Worm (Caenorhabditis elegans): ENCODE measurements around the gene srd-29.
A peak's percentile ranks its signal among the peaks of the same experiment; 100 is the strongest.

The srd-29 gene

DNA sequence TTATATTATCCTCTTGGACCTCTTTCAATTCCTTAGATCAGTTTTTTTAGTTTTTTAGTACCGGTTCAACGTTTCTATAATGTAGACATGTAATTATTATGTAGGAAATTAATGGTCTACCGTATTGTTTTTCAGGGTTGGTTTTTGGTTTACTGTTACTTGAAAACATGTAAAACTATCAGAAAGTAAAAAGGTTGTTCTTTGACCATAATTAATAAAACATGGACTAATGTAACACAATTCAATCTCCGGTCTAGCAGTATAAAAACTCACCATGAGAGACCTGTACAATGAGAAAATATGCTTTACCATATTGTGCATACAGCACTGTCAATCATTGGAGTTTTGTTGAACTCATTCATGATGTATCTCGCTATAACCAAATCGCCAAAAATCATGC, at the start of gene srd-29:
TSS of gene srd-29 (plus strand) at position 301 of the 400 bp plus-strand sequence.
- TF ChIP-seq mml-1 (tag; optimal IDR thresholded peaks at IDR 0.05), result no peak
- no peak for TF ChIP-seq nhr-43 (tag; optimal IDR thresholded peaks at IDR 0.05; ENCODE audit: poor library complexity, severe bottlenecking)
- no peak for TF ChIP-seq nhr-237 (tag; optimal IDR thresholded peaks at IDR 0.05)
- TF ChIP-seq hmg-11 (tag; optimal IDR thresholded peaks at IDR 0.05), result no peak

DNA sequence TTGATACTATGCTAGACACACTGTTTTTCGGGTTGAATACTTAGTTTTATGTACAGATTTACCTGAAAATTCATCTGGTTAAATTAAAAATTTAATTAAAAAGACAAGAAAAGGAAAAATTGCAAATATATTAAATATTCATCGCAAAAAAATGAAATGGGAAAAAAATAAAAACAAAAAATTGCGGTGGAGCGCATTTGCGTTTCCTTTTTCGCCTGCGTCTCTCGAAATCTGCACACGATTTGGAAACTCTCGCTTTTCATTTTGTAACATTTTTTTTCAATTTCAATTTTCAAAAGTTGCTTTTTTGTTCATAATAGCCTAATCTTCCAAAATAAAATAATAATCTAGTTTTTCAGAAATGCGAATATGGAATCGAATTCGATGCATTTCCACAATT, 47.9 kb upstream of the srd-29 start, which contains the start of the genes F19F10.11 and C50E3.5:
TSS of gene F19F10.11 (minus strand) at position 68 of the 400 bp plus-strand sequence.
TSS of gene C50E3.5 (plus strand) at position 360 of the 400 bp plus-strand sequence.
- TF ChIP-seq lin-39 (tag; optimal IDR thresholded peaks at IDR 0.05) (no peak), daf-12 (tag; optimal IDR thresholded peaks at IDR 0.05) (no peak), nhr-76 (tag; optimal IDR thresholded peaks at IDR 0.05) (no peak), nhr-67 (tag; optimal IDR thresholded peaks at IDR 0.05) (no peak), elt-2 (tag; optimal IDR thresholded peaks at IDR 0.05) (peak; percentile 7), nhr-11 (tag; optimal IDR thresholded peaks at IDR 0.05) (no peak), lin-15B (tag; optimal IDR thresholded peaks at IDR 0.05) (peak; percentile 70), elt-3 (tag; optimal IDR thresholded peaks at IDR 0.05) (no peak), nhr-23 (tag; optimal IDR thresholded peaks at IDR 0.05) (peak; percentile 43), nhr-237 (tag; optimal IDR thresholded peaks at IDR 0.05) (no peak), hmg-11 (tag; optimal IDR thresholded peaks at IDR 0.05) (peak; percentile 74), ceh-82 (tag; optimal IDR thresholded peaks at IDR 0.05) (no peak), R02D3.7 (tag; optimal IDR thresholded peaks at IDR 0.05) (no peak), eor-1 (tag; optimal IDR thresholded peaks at IDR 0.05) (no peak), pha-4 (tag; optimal IDR thresholded peaks at IDR 0.05) (peak; percentile 79), ztf-11 (tag; optimal IDR thresholded peaks at IDR 0.05) (no peak), elt-1 (tag; optimal IDR thresholded peaks at IDR 0.05) (no peak), nhr-25 (tag; optimal IDR thresholded peaks at IDR 0.05) (no peak), ceh-16 (tag; optimal IDR thresholded peaks at IDR 0.05) (no peak), snpc-4 (tag; optimal IDR thresholded peaks at IDR 0.05) (peak; percentile 44), nfya-1 (tag; optimal IDR thresholded peaks at IDR 0.05; ENCODE audit: insufficient read depth) (peak; percentile 70), unc-62 (GFP tag; optimal IDR thresholded peaks at IDR 0.05) (no peak), nhr-43 (tag; optimal IDR thresholded peaks at IDR 0.05; ENCODE audit: poor library complexity, severe bottlenecking) (peak; percentile 42), egl-5 (tag; optimal IDR thresholded peaks at IDR 0.05) (no peak)

DNA sequence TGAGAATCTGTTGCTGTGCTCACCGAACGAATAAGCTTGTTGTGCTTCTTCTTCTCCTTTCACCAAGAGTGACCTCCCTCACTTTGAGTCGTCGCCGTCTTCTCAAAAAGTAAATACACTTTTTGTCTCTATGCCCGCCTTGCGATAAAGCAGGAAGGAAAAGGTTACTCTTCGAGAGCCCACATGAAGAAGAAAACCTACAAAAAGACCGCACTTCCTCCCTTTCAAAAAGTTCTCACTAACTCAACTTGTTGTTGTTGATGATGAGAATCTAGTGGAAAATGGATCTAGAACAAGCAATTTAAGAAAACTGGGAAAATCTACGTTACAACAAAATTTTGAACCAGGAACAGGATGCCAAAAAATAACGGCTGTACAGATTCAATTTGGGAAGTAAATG, 45.1 kb upstream of the srd-29 start, which contains the start of gene C50E3.6:
TSS of gene C50E3.6 (minus strand) at position 101 of the 400 bp plus-strand sequence.
- no peak for TF ChIP-seq nhr-237 (tag; optimal IDR thresholded peaks at IDR 0.05)
- TF ChIP-seq daf-12 (tag; optimal IDR thresholded peaks at IDR 0.05), result no peak
- TF ChIP-seq mml-1 (tag; optimal IDR thresholded peaks at IDR 0.05), result no peak
- no peak for TF ChIP-seq jun-1 (tag; optimal IDR thresholded peaks at IDR 0.05)
- TF ChIP-seq unc-39 (tag; optimal IDR thresholded peaks at IDR 0.05), result no peak
- no peak for TF ChIP-seq nhr-25 (tag; optimal IDR thresholded peaks at IDR 0.05)

- TF ChIP-seq snpc-4 (tag; optimal IDR thresholded peaks at IDR 0.05), result peak; percentile 6
- TF ChIP-seq skn-1 (tag; optimal IDR thresholded peaks at IDR 0.05), result no peak
Observed at ce11 chrV:7595132-7595531, 40.4 kb upstream of the srd-29 start.

DNA sequence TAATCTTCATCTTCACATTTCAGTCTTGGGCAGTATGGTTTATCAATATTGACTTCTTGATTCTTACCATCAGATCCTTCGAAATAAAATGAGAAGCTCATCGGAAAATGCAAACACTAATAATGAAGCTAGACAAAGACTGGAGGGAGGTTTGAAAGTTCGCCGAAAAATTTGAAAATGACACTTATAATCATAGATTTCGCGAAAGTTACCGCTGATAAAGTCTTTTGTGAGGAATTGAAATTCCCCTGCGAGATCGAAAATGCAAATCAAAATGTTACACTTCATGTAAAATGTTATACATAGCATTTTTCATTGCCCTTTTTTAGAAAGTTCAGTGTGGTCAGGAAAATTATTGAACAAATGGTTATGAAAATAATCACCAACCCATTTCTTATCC, 37.3 kb upstream of the srd-29 start, which contains the start of gene C50E3.7:
TSS of gene C50E3.7 (minus strand) at position 101 of the 400 bp plus-strand sequence.
- TF ChIP-seq unc-39 (tag; optimal IDR thresholded peaks at IDR 0.05), result no peak
- no peak for TF ChIP-seq ama-1 (optimal IDR thresholded peaks at IDR 0.05)
- no peak for TF ChIP-seq jun-1 (tag; optimal IDR thresholded peaks at IDR 0.05)
- TF ChIP-seq pqm-1 (tag; optimal IDR thresholded peaks at IDR 0.05), result no peak
- TF ChIP-seq hmg-11 (tag; optimal IDR thresholded peaks at IDR 0.05), result no peak
- no peak for TF ChIP-seq fkh-10 (GFP tag; optimal IDR thresholded peaks at IDR 0.05)
- TF ChIP-seq nfya-1 (tag; optimal IDR thresholded peaks at IDR 0.05; ENCODE audit: insufficient read depth), result no peak
- no peak for TF ChIP-seq snpc-4 (tag; optimal IDR thresholded peaks at IDR 0.05)
- no peak for TF ChIP-seq elt-1 (tag; optimal IDR thresholded peaks at IDR 0.05)
- no peak for TF ChIP-seq mdl-1 (tag; optimal IDR thresholded peaks at IDR 0.05)
- TF ChIP-seq nhr-77 (tag; optimal IDR thresholded peaks at IDR 0.05), result no peak
- TF ChIP-seq ceh-9 (tag; optimal IDR thresholded peaks at IDR 0.05), result no peak
- TF ChIP-seq nhr-237 (tag; optimal IDR thresholded peaks at IDR 0.05), result no peak
